Fruit fly (Drosophila melanogaster) whole organism, embryonic: ENCODE measurements around the gene CG2747.
A peak's percentile ranks its signal among the peaks of the same experiment; 100 is the strongest.

Experiments used
- ATbp ChIP-seq: fragments of 200-800 bp; sonication (Bioruptor generic); optimal IDR thresholded peaks from 2 replicates; lab custom pipeline; 2017; ENCODE audit warnings: missing biosample characterization, mild to moderate bottlenecking, missing genetic modification characterization, missing genetic modification reagents
- B-H1 ChIP-seq: fragments of 200-800 bp; sonication (Bioruptor generic); IDR thresholded peaks from 3 replicates; pipeline ENCODE4 v1.3.6; 2022; ENCODE audit warnings: missing biosample characterization, missing genetic modification characterization
- BtbVII ChIP-seq: fragments of 200-800 bp; sonication (Bioruptor generic); optimal IDR thresholded peaks from 3 replicates; lab custom pipeline; 2017; ENCODE audit warnings: missing biosample characterization, mild to moderate bottlenecking, missing genetic modification characterization
- CG10267 ChIP-seq: fragments of 200-800 bp; sonication (Bioruptor generic); optimal IDR thresholded peaks from 2 replicates; lab custom pipeline; 2018; ENCODE audit warnings: missing biosample characterization, mild to moderate bottlenecking, missing genetic modification characterization, moderate library complexity
- CG11093 ChIP-seq: fragments of 200-800 bp; sonication (Bioruptor generic); IDR thresholded peaks from 3 replicates; pipeline ENCODE4 v1.3.6; 2022; ENCODE audit warnings: missing biosample characterization, missing genetic modification characterization
- CG11247 ChIP-seq: fragments of 200-800 bp; sonication (Bioruptor generic); IDR thresholded peaks from 2 replicates; pipeline ENCODE4 v1.3.6; 2022; ENCODE audit warnings: missing biosample characterization, missing genetic modification characterization
- CG12744 ChIP-seq: fragments of 200-800 bp; sonication (Bioruptor generic); optimal IDR thresholded peaks from 2 replicates; lab custom pipeline; 2016; ENCODE audit warnings: missing biosample characterization, missing genetic modification characterization
- CG15601 ChIP-seq: fragments of 200-800 bp; sonication (Bioruptor generic); optimal IDR thresholded peaks from 3 replicates; lab custom pipeline; 2019; ENCODE audit warnings: missing biosample characterization, mild to moderate bottlenecking, missing genetic modification characterization, moderate library complexity
- CG17328 ChIP-seq: fragments of 200-800 bp; sonication (Bioruptor generic); IDR thresholded peaks from 2 replicates; pipeline ENCODE4 v1.3.6; 2022; ENCODE audit warnings: missing biosample characterization, missing genetic modification characterization
- CG17568 ChIP-seq: fragments of 200-800 bp; sonication (Bioruptor generic); optimal IDR thresholded peaks from 2 replicates; lab custom pipeline; 2018; ENCODE audit warnings: missing biosample characterization, mild to moderate bottlenecking, missing genetic modification characterization, moderate library complexity
- CG18476 ChIP-seq: fragments of 200-800 bp; sonication (Bioruptor generic); optimal IDR thresholded peaks from 2 replicates; lab custom pipeline; 2016; ENCODE audit warnings: missing biosample characterization, mild to moderate bottlenecking, missing genetic modification characterization
- CG31365 ChIP-seq: fragments of 200-800 bp; sonication (Bioruptor generic); optimal IDR thresholded peaks from 2 replicates; lab custom pipeline; 2018; ENCODE audit warnings: missing biosample characterization, mild to moderate bottlenecking, missing genetic modification characterization
- CG4854 ChIP-seq: fragments of 200-800 bp; sonication (Bioruptor generic); optimal IDR thresholded peaks from 2 replicates; lab custom pipeline; 2016; ENCODE audit warnings: missing biosample characterization, missing genetic modification characterization, inconsistent platforms
- CG6765 ChIP-seq: fragments of 200-800 bp; sonication (Bioruptor generic); optimal IDR thresholded peaks from 3 replicates; lab custom pipeline; 2017; ENCODE audit warnings: missing biosample characterization, mild to moderate bottlenecking, missing genetic modification characterization
- CG7745 ChIP-seq: fragments of 200-800 bp; sonication (Bioruptor generic); optimal IDR thresholded peaks from 2 replicates; lab custom pipeline; 2018; ENCODE audit warnings: missing biosample characterization, mild to moderate bottlenecking, missing genetic modification characterization, moderate library complexity
- CG7963 ChIP-seq: fragments of 200-800 bp; sonication (Bioruptor generic); IDR thresholded peaks from 3 replicates; pipeline ENCODE4 v1.3.6; 2022; ENCODE audit warnings: missing biosample characterization, missing genetic modification characterization; ENCODE audit not compliant: partially characterized antibody
- Dek ChIP-seq: fragments of 200-800 bp; sonication (Bioruptor generic); optimal IDR thresholded peaks from 3 replicates; lab custom pipeline; 2019; ENCODE audit warnings: missing biosample characterization, mild to moderate bottlenecking, missing genetic modification characterization, moderate library complexity
- Dref ChIP-seq: fragments of 200-800 bp; sonication (Bioruptor generic); IDR thresholded peaks from 2 replicates; pipeline ENCODE4 v1.3.6; 2022; ENCODE audit warnings: missing biosample characterization, missing genetic modification characterization
- Ets65A ChIP-seq: fragments of 200-800 bp; sonication (Bioruptor generic); peaks from one replicate; lab custom pipeline; 2016; ENCODE audit warnings: missing biosample characterization, missing genetic modification characterization
- GATAe ChIP-seq: fragments of 200-800 bp; sonication (Bioruptor generic); conservative IDR thresholded peaks from 2 replicates; pipeline ENCODE4 v1.3.6; 2022; ENCODE audit warnings: missing biosample characterization, missing genetic modification characterization
- H15 ChIP-seq: fragments of 200-800 bp; sonication (Bioruptor generic); IDR thresholded peaks from 3 replicates; pipeline ENCODE4 v1.3.6; 2022; ENCODE audit warnings: missing biosample characterization, missing genetic modification characterization
- H2.0 ChIP-seq: fragments of 200-800 bp; sonication (Bioruptor generic); IDR thresholded peaks from 2 replicates; pipeline ENCODE4 v1.3.6; 2022; ENCODE audit warnings: missing biosample characterization, missing genetic modification characterization
- HLH3B ChIP-seq: fragments of 200-800 bp; sonication (Bioruptor generic); IDR thresholded peaks from 2 replicates; pipeline ENCODE4 v1.3.6; 2022; ENCODE audit warnings: missing biosample characterization, missing genetic modification characterization
- Hand ChIP-seq: fragments of 200-800 bp; sonication (Bioruptor generic); optimal IDR thresholded peaks from 2 replicates; lab custom pipeline; 2017; ENCODE audit warnings: mild to moderate bottlenecking, missing biosample characterization, missing genetic modification reagents, missing genetic modification characterization
- Jarid2 ChIP-seq: fragments of 200-800 bp; sonication (Bioruptor generic); optimal IDR thresholded peaks from 3 replicates; lab custom pipeline; 2017; ENCODE audit warnings: mild to moderate bottlenecking, missing biosample characterization, missing genetic modification reagents, missing genetic modification characterization
- MESR4 ChIP-seq: fragments of 200-800 bp; sonication (Bioruptor generic); optimal IDR thresholded peaks from 2 replicates; lab custom pipeline; 2018; ENCODE audit warnings: missing biosample characterization, mild to moderate bottlenecking, missing genetic modification characterization, moderate library complexity
- Sox102F ChIP-seq: fragments of 200-800 bp; sonication (Bioruptor generic); optimal IDR thresholded peaks from 2 replicates; lab custom pipeline; 2018; ENCODE audit warnings: missing biosample characterization, mild to moderate bottlenecking, missing genetic modification characterization, moderate library complexity
- Spps ChIP-seq: fragments of 200-800 bp; sonication (Bioruptor generic); optimal IDR thresholded peaks from 2 replicates; lab custom pipeline; 2018; ENCODE audit warnings: missing biosample characterization, mild to moderate bottlenecking, missing genetic modification characterization
- Xbp1 ChIP-seq: fragments of 200-800 bp; sonication (Bioruptor generic); optimal IDR thresholded peaks from 3 replicates; lab custom pipeline; 2016; ENCODE audit warnings: missing biosample characterization, mild to moderate bottlenecking, missing genetic modification characterization
- aop ChIP-seq: fragments of 200-800 bp; sonication (Bioruptor generic); IDR thresholded peaks from 2 replicates; pipeline ENCODE4 v1.3.6; 2022; ENCODE audit warnings: missing biosample characterization, missing genetic modification characterization
- az2 ChIP-seq: fragments of 200-800 bp; sonication (Bioruptor generic); optimal IDR thresholded peaks from 3 replicates; lab custom pipeline; 2016; ENCODE audit warnings: missing biosample characterization, missing genetic modification characterization
- cad ChIP-seq: fragments of >200 bp; optimal IDR thresholded peaks from 2 replicates; lab custom pipeline; 2017; ENCODE audit warnings: missing biosample characterization, missing genetic modification characterization
- cg ChIP-seq: fragments of 200-800 bp; sonication (Bioruptor generic); optimal IDR thresholded peaks from 3 replicates; lab custom pipeline; 2019; ENCODE audit warnings: missing biosample characterization, mild to moderate bottlenecking, missing genetic modification characterization, moderate library complexity
- chm ChIP-seq: fragments of 200-800 bp; sonication (Bioruptor generic); IDR thresholded peaks from 2 replicates; pipeline ENCODE4 v1.3.6; 2022; ENCODE audit warnings: missing biosample characterization, missing genetic modification characterization
- da ChIP-seq: fragments of 200-800 bp; sonication (Bioruptor generic); optimal IDR thresholded peaks from 2 replicates; lab custom pipeline; 2016; ENCODE audit warnings: missing biosample characterization, missing genetic modification characterization
- dimm ChIP-seq: fragments of 200-800 bp; sonication (Bioruptor generic); IDR thresholded peaks from 2 replicates; pipeline ENCODE4 v1.3.6; 2022; ENCODE audit warnings: missing biosample characterization, missing genetic modification characterization
- eve ChIP-seq, 2 experiments: fragments of >200 bp; optimal IDR thresholded peaks; 2 replicates each; lab custom pipeline; 2017; ENCODE audit warnings: missing biosample characterization in 2 of 2, missing genetic modification characterization in 2 of 2
- fru ChIP-seq: fragments of >200 bp; optimal IDR thresholded peaks from 2 replicates; lab custom pipeline; 2017
- gsb ChIP-seq: fragments of 200-800 bp; sonication (Bioruptor generic); IDR thresholded peaks from 2 replicates; pipeline ENCODE4 v1.3.6; 2022; ENCODE audit warnings: missing biosample characterization, missing genetic modification characterization
- ham ChIP-seq: fragments of 200-800 bp; sonication (Bioruptor generic); IDR thresholded peaks from 2 replicates; pipeline ENCODE4 v1.3.6; 2022; ENCODE audit warnings: missing biosample characterization, missing genetic modification characterization
- inv ChIP-seq: fragments of 200-800 bp; sonication (Bioruptor generic); IDR thresholded peaks from 2 replicates; pipeline ENCODE4 v1.3.6; 2022; ENCODE audit warnings: missing biosample characterization, missing genetic modification characterization; ENCODE audit not compliant: partially characterized antibody
- kay ChIP-seq: fragments of 200-800 bp; sonication (Bioruptor generic); optimal IDR thresholded peaks from 2 replicates; lab custom pipeline; 2016; ENCODE audit warnings: missing biosample characterization, missing genetic modification characterization
- kni ChIP-seq: fragments of 200-800 bp; sonication (Bioruptor generic); optimal IDR thresholded peaks from 3 replicates; lab custom pipeline; 2017; ENCODE audit warnings: mild to moderate bottlenecking, missing biosample characterization, missing genetic modification reagents, missing genetic modification characterization
- lbe ChIP-seq: fragments of 200-800 bp; sonication (Bioruptor generic); optimal IDR thresholded peaks from 2 replicates; lab custom pipeline; 2016; ENCODE audit warnings: missing biosample characterization, mild to moderate bottlenecking, missing genetic modification characterization
- odd ChIP-seq: fragments of 200-800 bp; sonication (Bioruptor generic); optimal IDR thresholded peaks from 2 replicates; lab custom pipeline; 2017; ENCODE audit warnings: missing biosample characterization, mild to moderate bottlenecking, missing genetic modification characterization
- otp ChIP-seq: fragments of 200-800 bp; sonication (Bioruptor generic); IDR thresholded peaks from 3 replicates; pipeline ENCODE4, ENCODE4 v1.3.6; 2022; ENCODE audit warnings: missing biosample characterization, missing genetic modification characterization
- psq ChIP-seq: fragments of 200-800 bp; sonication (Bioruptor generic); optimal IDR thresholded peaks from 2 replicates; lab custom pipeline; 2017; ENCODE audit warnings: missing biosample characterization, missing genetic modification characterization
- scrt ChIP-seq: fragments of 200-800 bp; sonication (Bioruptor generic); optimal IDR thresholded peaks from 2 replicates; lab custom pipeline; 2018; ENCODE audit warnings: missing biosample characterization, mild to moderate bottlenecking, missing genetic modification characterization, moderate library complexity
- sd ChIP-seq: fragments of 200-800 bp; sonication (Bioruptor generic); optimal IDR thresholded peaks from 3 replicates; lab custom pipeline; 2018; ENCODE audit warnings: missing biosample characterization, mild to moderate bottlenecking, missing genetic modification characterization, moderate library complexity
- sob ChIP-seq: fragments of 200-800 bp; sonication (Bioruptor generic); IDR thresholded peaks from 2 replicates; pipeline ENCODE4 v1.3.6; 2022; ENCODE audit warnings: missing biosample characterization, missing genetic modification characterization
- stc ChIP-seq: fragments of 200-800 bp; sonication (Bioruptor generic); IDR thresholded peaks from 2 replicates; pipeline ENCODE4 v1.3.6; 2022; ENCODE audit warnings: missing biosample characterization, missing genetic modification characterization
- wor ChIP-seq: fragments of 200-800 bp; sonication (Bioruptor generic); IDR thresholded peaks from 2 replicates; pipeline ENCODE4 v1.3.6; 2022; ENCODE audit warnings: missing biosample characterization, missing genetic modification characterization

Gene CG2747

dm6 chr3R:8009080-8009620, 21.4 kb downstream of the CG2747 start, which contains the start of the genes CG11052 and CG3223 (continued):
- TF ChIP-seq CG17568 (GFP tag; lab: Kevin White, UChicago) (no peak), CG18476 (no peak), aop (GFP tag; lab: Robert Waterston, UW) (no peak), Sox102F (GFP tag; lab: Kevin White, UChicago) (no peak), Jarid2 (no peak), odd (GFP tag; lab: Kevin White, UChicago) (no peak), CG12744 (no peak), sob (GFP tag; lab: Robert Waterston, UW) (no peak), kay (no peak), kni (GFP tag; lab: Kevin White, UChicago) (peak; percentile 21), az2 (no peak), CG11247 (GFP tag; lab: Robert Waterston, UW) (no peak), BtbVII (GFP tag; lab: Kevin White, UChicago) (no peak), lbe (GFP tag; lab: Kevin White, UChicago) (no peak), fru (no peak), stc (GFP tag; lab: Robert Waterston, UW) (no peak), CG7963 (GFP tag; lab: Robert Waterston, UW) (no peak), da (no peak), HLH3B (GFP tag; lab: Robert Waterston, UW) (no peak), Xbp1 (peak; percentile 40), Spps (tag; lab: Kevin White, UChicago) (no peak), wor (GFP tag; lab: Robert Waterston, UW) (no peak), CG6765 (GFP tag; lab: Kevin White, UChicago) (no peak), GATAe (GFP tag; lab: Robert Waterston, UW) (no peak), MESR4 (peak; percentile 70), chm (no peak), gsb (GFP tag; lab: Robert Waterston, UW) (no peak), ham (no peak), sd (tag; lab: Kevin White, UChicago) (no peak), CG15601 (tag; lab: Kevin White, UChicago) (peak; percentile 30), CG10267 (tag; lab: Kevin White, UChicago) (peak; percentile 51), Dref (GFP tag; lab: Robert Waterston, UW) (peak; percentile 68), CG11093 (GFP tag; lab: Robert Waterston, UW) (no peak), cad (GFP tag; lab: Kevin White, UChicago) (peak; percentile 66), H2.0 (no peak), psq (no peak), scrt (GFP tag; lab: Kevin White, UChicago) (no peak), ATbp (no peak), Dek (tag; lab: Kevin White, UChicago) (no peak), CG7745 (no peak), eve (GFP tag; optimal IDR thresholded peaks at IDR 0.05; lab: Kevin White, UChicago) (no peak), Ets65A (GFP tag; lab: Kevin White, UChicago) (no peak), H15 (GFP tag; lab: Robert Waterston, UW) (no peak), CG4854 (GFP tag; lab: Kevin White, UChicago) (no peak), CG17328 (no peak), B-H1 (no peak), dimm (GFP tag; lab: Robert Waterston, UW) (no peak), otp (no peak), Hand (GFP tag; lab: Kevin White, UChicago) (no peak), inv (GFP tag; lab: Robert Waterston, UW) (peak; percentile 12; the same call in 1 of the 2 replicates), cg (GFP tag; lab: Kevin White, UChicago) (no peak), CG31365 (tag; lab: Kevin White, UChicago) (no peak)
